Worm (Caenorhabditis elegans): ENCODE data around the gene twk-21.

- TF ChIP-seq him-1 (tag; optimal IDR thresholded peaks at IDR 0.05), result no peak
- no peak for TF ChIP-seq W03F9.2 (tag; optimal IDR thresholded peaks at IDR 0.05)
- no peak for TF ChIP-seq dao-5 (tag; optimal IDR thresholded peaks at IDR 0.05)
These were observed 32.3 kb downstream of the twk-21 start, which contains the start of gene taf-3 for ce11 chrX:16331932-16332485.

Data from whole organism, L4/young adult.